Fruit fly (Drosophila melanogaster): ENCODE results near the gene loh.

Gene loh

dm6 chr2L:10396488-10396824, 45.9 kb upstream of the loh start, which contains the start of gene Cnot4 (continued):
- TF ChIP-seq chif (GFP tag; optimal IDR thresholded peaks at IDR 0.05): no peak
- no peak for TF ChIP-seq Lim3 (GFP tag; IDR thresholded peaks at IDR 0.05)
- TF ChIP-seq sug (tag; optimal IDR thresholded peaks at IDR 0.05): no peak
- TF ChIP-seq CG30020 (tag; optimal IDR thresholded peaks at IDR 0.05): peak; percentile 92
- peak; percentile 61 for TF ChIP-seq Sry-δ (GFP tag; optimal IDR thresholded peaks at IDR 0.05)
- TF ChIP-seq lab (GFP tag; optimal IDR thresholded peaks at IDR 0.05): no peak
- no peak for TF ChIP-seq fu2 (GFP tag; optimal IDR thresholded peaks at IDR 0.05)
- TF ChIP-seq Ptx1 (GFP tag; IDR thresholded peaks at IDR 0.05): no peak
- no peak for TF ChIP-seq CG11696 (GFP tag; IDR thresholded peaks at IDR 0.05)
- TF ChIP-seq slou (GFP tag; optimal IDR thresholded peaks at IDR 0.05): no peak
- no peak for TF ChIP-seq MBD-R2 (GFP tag; IDR thresholded peaks at IDR 0.05)
- peak; percentile 78 for TF ChIP-seq Sry-β (GFP tag; optimal IDR thresholded peaks at IDR 0.05)
- no peak for TF ChIP-seq CG3838 (GFP tag; optimal IDR thresholded peaks at IDR 0.05)
- TF ChIP-seq Hr39 (optimal IDR thresholded peaks at IDR 0.05): no peak
- TF ChIP-seq pfk (GFP tag; optimal IDR thresholded peaks at IDR 0.05): no peak
- 0 out of 3 replicates have a peak, but pooled peaks have one; percentile 31 for TF ChIP-seq CG6791 (GFP tag; IDR thresholded peaks at IDR 0.05; ENCODE audit: partially characterized antibody)
- no peak for TF ChIP-seq grn (GFP tag; optimal IDR thresholded peaks at IDR 0.05)
- no peak for TF ChIP-seq tap (tag; optimal IDR thresholded peaks at IDR 0.05)
- TF ChIP-seq CG3847 (GFP tag; IDR thresholded peaks at IDR 0.05): no peak
- no peak for TF ChIP-seq fru (optimal IDR thresholded peaks at IDR 0.05)
- no peak for TF ChIP-seq dm (GFP tag; optimal IDR thresholded peaks at IDR 0.05)
- no peak for TF ChIP-seq CG12071 (GFP tag; optimal IDR thresholded peaks at IDR 0.05)
- TF ChIP-seq CG17829 (tag; optimal IDR thresholded peaks at IDR 0.05): peak; percentile 29
- no peak for TF ChIP-seq Hand (GFP tag; optimal IDR thresholded peaks at IDR 0.05)
- TF ChIP-seq CG11723 (GFP tag; optimal IDR thresholded peaks at IDR 0.05): no peak
- no peak for TF ChIP-seq run (tag; optimal IDR thresholded peaks at IDR 0.05)
- no peak for TF ChIP-seq esg (GFP tag; conservative IDR thresholded peaks at IDR 0.05)
- TF ChIP-seq Mrtf (GFP tag; IDR thresholded peaks at IDR 0.05): no peak
- TF ChIP-seq otp (GFP tag; IDR thresholded peaks at IDR 0.05): no peak
- no peak for TF ChIP-seq CG12659 (GFP tag; optimal IDR thresholded peaks at IDR 0.05)
- peak; percentile 38 for TF ChIP-seq trem (tag; optimal IDR thresholded peaks at IDR 0.05)
- no peak for TF ChIP-seq tgo (GFP tag; IDR thresholded peaks at IDR 0.05)
- TF ChIP-seq B-H1 (GFP tag; IDR thresholded peaks at IDR 0.05): no peak
- TF ChIP-seq CG15073 (GFP tag; optimal IDR thresholded peaks at IDR 0.05): no peak
- no peak for TF ChIP-seq CG7745 (tag; optimal IDR thresholded peaks at IDR 0.05)
- TF ChIP-seq CG11456 (GFP tag; IDR thresholded peaks at IDR 0.05): no peak
- TF ChIP-seq Dp (GFP tag; optimal IDR thresholded peaks at IDR 0.05): peak; percentile 1
- TF ChIP-seq CG13775 (GFP tag; optimal IDR thresholded peaks at IDR 0.05): no peak
- no peak for TF ChIP-seq Hr51 (GFP tag; optimal IDR thresholded peaks at IDR 0.05)
- no peak for TF ChIP-seq CG18619 (GFP tag; optimal IDR thresholded peaks at IDR 0.05)
- TF ChIP-seq Side (GFP tag; optimal IDR thresholded peaks at IDR 0.05): no peak
- no peak for TF ChIP-seq NC2β (GFP tag; optimal IDR thresholded peaks at IDR 0.05)
- TF ChIP-seq pros (GFP tag; optimal IDR thresholded peaks at IDR 0.05): no peak
- TF ChIP-seq slbo (GFP tag; IDR thresholded peaks at IDR 0.05): no peak
- no peak for TF ChIP-seq crp (GFP tag; optimal IDR thresholded peaks at IDR 0.05)
- TF ChIP-seq H2.0 (GFP tag; IDR thresholded peaks at IDR 0.05): no peak
- TF ChIP-seq CG9817 (tag; optimal IDR thresholded peaks at IDR 0.05): no peak
- TF ChIP-seq sna (GFP tag; IDR thresholded peaks at IDR 0.05; ENCODE audit: partially characterized antibody): no peak
- TF ChIP-seq Trl (optimal IDR thresholded peaks at IDR 0.05): no peak
- no peak for TF ChIP-seq Trl (GFP tag; optimal IDR thresholded peaks at IDR 0.05)
- no peak; the same call in 1 of the 2 replicates for TF ChIP-seq Bgb (GFP tag; IDR thresholded peaks at IDR 0.05; ENCODE audit: partially characterized antibody)
- no peak for TF ChIP-seq CG2129 (GFP tag; IDR thresholded peaks at IDR 0.05; ENCODE audit: partially characterized antibody)
- 0 out of 2 replicates have a peak, but pooled peaks have one; percentile 30 for TF ChIP-seq inv (GFP tag; IDR thresholded peaks at IDR 0.05; ENCODE audit: partially characterized antibody)
